Fruit fly (Drosophila melanogaster) whole organism, embryonic: ENCODE results near the gene CG43675.

ENCODE experiments used
- Adf1 ChIP-seq: fragments of 200-800 bp; sonication (Bioruptor generic); IDR thresholded peaks from 2 replicates; pipeline ENCODE4 v1.3.6; 2022; ENCODE audit warnings: missing biosample characterization, missing genetic modification characterization
- BEAF-32 ChIP-seq: fragments of 200-800 bp; sonication (Bioruptor generic); optimal IDR thresholded peaks from 3 replicates; lab custom pipeline; 2017; ENCODE audit warnings: missing biosample characterization, missing genetic modification characterization, mild to moderate bottlenecking, moderate library complexity, missing genetic modification reagents
- CG10431 ChIP-seq: fragments of 200-800 bp; sonication (Bioruptor generic); optimal IDR thresholded peaks from 3 replicates; lab custom pipeline; 2018; ENCODE audit warnings: missing biosample characterization, mild to moderate bottlenecking, missing genetic modification characterization
- CG12769 ChIP-seq: fragments of 200-800 bp; sonication (Bioruptor generic); optimal IDR thresholded peaks from 2 replicates; lab custom pipeline; 2019; ENCODE audit warnings: missing biosample characterization, mild to moderate bottlenecking, missing genetic modification characterization, moderate library complexity
- CG13287 ChIP-seq: fragments of 200-800 bp; sonication (Bioruptor generic); IDR thresholded peaks from 2 replicates; pipeline ENCODE4 v1.3.6; 2022; ENCODE audit warnings: missing biosample characterization, missing genetic modification characterization; ENCODE audit not compliant: partially characterized antibody
- CG14441 ChIP-seq: fragments of 200-800 bp; sonication (Bioruptor generic); IDR thresholded peaks from 2 replicates; pipeline ENCODE4 v1.3.6; 2022; ENCODE audit warnings: missing biosample characterization, missing genetic modification characterization
- CG16779 ChIP-seq: fragments of 200-800 bp; sonication (Bioruptor generic); IDR thresholded peaks from 2 replicates; pipeline ENCODE4 v1.3.6; 2022; ENCODE audit warnings: missing biosample characterization, missing genetic modification characterization
- CG2202 ChIP-seq: fragments of 200-800 bp; sonication (Bioruptor generic); optimal IDR thresholded peaks from 2 replicates; lab custom pipeline; 2018; ENCODE audit warnings: missing biosample characterization, mild to moderate bottlenecking, missing genetic modification characterization
- CG30431 ChIP-seq: fragments of 200-800 bp; sonication (Bioruptor generic); optimal IDR thresholded peaks from 2 replicates; lab custom pipeline; 2017; ENCODE audit warnings: missing biosample characterization, missing genetic modification characterization
- CG32767 ChIP-seq: fragments of 200-800 bp; sonication (Bioruptor generic); IDR thresholded peaks from 2 replicates; pipeline ENCODE4 v1.3.6; 2022; ENCODE audit warnings: missing biosample characterization, missing genetic modification characterization
- CG3726 ChIP-seq: fragments of 200-800 bp; sonication (Bioruptor generic); IDR thresholded peaks from 3 replicates; pipeline ENCODE4, ENCODE4 v1.3.6; 2022; ENCODE audit warnings: missing biosample characterization, missing genetic modification characterization
- CG4360 ChIP-seq: fragments of 200-800 bp; sonication (Bioruptor generic); IDR thresholded peaks from 2 replicates; pipeline ENCODE4 v1.3.6; 2022; ENCODE audit warnings: missing biosample characterization, missing genetic modification characterization
- CG4404 ChIP-seq: fragments of 200-800 bp; sonication (Bioruptor generic); IDR thresholded peaks from 2 replicates; pipeline ENCODE4 v1.3.6; 2022; ENCODE audit warnings: missing biosample characterization, missing genetic modification characterization
- CG4617 ChIP-seq: fragments of 200-800 bp; sonication (Bioruptor generic); optimal IDR thresholded peaks from 3 replicates; lab custom pipeline; 2016; ENCODE audit warnings: missing biosample characterization, missing genetic modification characterization, borderline replicate concordance
- CG4730 ChIP-seq: fragments of 200-800 bp; sonication (Bioruptor generic); IDR thresholded peaks from 2 replicates; pipeline ENCODE4 v1.3.6; 2022; ENCODE audit warnings: missing biosample characterization, missing genetic modification characterization
- CG8944 ChIP-seq: fragments of 200-800 bp; sonication (Bioruptor generic); optimal IDR thresholded peaks from 3 replicates; lab custom pipeline; 2016; ENCODE audit warnings: missing biosample characterization, missing genetic modification characterization
- CG9817 ChIP-seq: fragments of 200-800 bp; sonication (Bioruptor generic); optimal IDR thresholded peaks from 2 replicates; lab custom pipeline; 2018; ENCODE audit warnings: missing biosample characterization, mild to moderate bottlenecking, missing genetic modification characterization, moderate library complexity
- CG9876 ChIP-seq: fragments of 200-800 bp; sonication (Bioruptor generic); optimal IDR thresholded peaks from 2 replicates; lab custom pipeline; 2016; ENCODE audit warnings: missing biosample characterization, missing genetic modification characterization
- CTCF ChIP-seq: fragments of 200-800 bp; sonication (Bioruptor generic); optimal IDR thresholded peaks from 2 replicates; lab custom pipeline; 2017; ENCODE audit warnings: missing biosample characterization, mild to moderate bottlenecking, missing genetic modification characterization, moderate library complexity
- D ChIP-seq, 2 experiments: fragments of 200-800 bp in 1 of 2; fragments of >200 bp in 1 of 2; sonication (Bioruptor generic) in 1 of 2; optimal IDR thresholded peaks; 2 replicates in 1 of 2; 3 replicates in 1 of 2; lab custom pipeline; 2017; ENCODE audit warnings: mild to moderate bottlenecking in 1 of 2, missing biosample characterization in 1 of 2, missing genetic modification characterization in 1 of 2, missing genetic modification reagents in 1 of 2
- Dip2 ChIP-seq: fragments of 200-800 bp; sonication (Bioruptor generic); IDR thresholded peaks from 2 replicates; pipeline ENCODE4 v1.3.6; 2022; ENCODE audit warnings: missing biosample characterization, missing genetic modification characterization
- Dip3 ChIP-seq: fragments of 200-800 bp; sonication (Bioruptor generic); optimal IDR thresholded peaks from 3 replicates; lab custom pipeline; 2016; ENCODE audit warnings: missing biosample characterization, missing genetic modification characterization
- Gug ChIP-seq: fragments of 200-800 bp; sonication (Bioruptor generic); IDR thresholded peaks from 4 replicates; pipeline ENCODE4 v1.3.6; 2022; ENCODE audit warnings: missing biosample characterization, missing genetic modification characterization
- HLH3B ChIP-seq: fragments of 200-800 bp; sonication (Bioruptor generic); IDR thresholded peaks from 2 replicates; pipeline ENCODE4 v1.3.6; 2022; ENCODE audit warnings: missing biosample characterization, missing genetic modification characterization
- HmgZ ChIP-seq: fragments of 200-800 bp; sonication (Bioruptor generic); optimal IDR thresholded peaks from 2 replicates; lab custom pipeline; 2018; ENCODE audit warnings: missing biosample characterization, mild to moderate bottlenecking, missing genetic modification characterization
- Hsf ChIP-seq: fragments of 200-800 bp; sonication (Bioruptor generic); optimal IDR thresholded peaks from 3 replicates; lab custom pipeline; 2016; ENCODE audit warnings: missing biosample characterization, missing genetic modification characterization
- MBD-R2 ChIP-seq: fragments of 200-800 bp; sonication (Bioruptor generic); IDR thresholded peaks from 2 replicates; pipeline ENCODE4 v1.3.6; 2022; ENCODE audit warnings: missing biosample characterization, missing genetic modification characterization
- MESR4 ChIP-seq: fragments of 200-800 bp; sonication (Bioruptor generic); optimal IDR thresholded peaks from 2 replicates; lab custom pipeline; 2018; ENCODE audit warnings: missing biosample characterization, mild to moderate bottlenecking, missing genetic modification characterization, moderate library complexity
- NC2β ChIP-seq: fragments of 200-800 bp; sonication (Bioruptor generic); optimal IDR thresholded peaks from 2 replicates; lab custom pipeline; 2016; ENCODE audit warnings: missing biosample characterization, missing genetic modification characterization
- Neu2 ChIP-seq: fragments of 200-800 bp; sonication (Bioruptor generic); optimal IDR thresholded peaks from 3 replicates; lab custom pipeline; 2016; ENCODE audit warnings: missing biosample characterization, missing genetic modification characterization, borderline replicate concordance
- PHDP ChIP-seq: fragments of 200-800 bp; sonication (Bioruptor generic); optimal IDR thresholded peaks from 3 replicates; lab custom pipeline; 2018; ENCODE audit warnings: missing biosample characterization, mild to moderate bottlenecking, missing genetic modification characterization, moderate library complexity
- Usf ChIP-seq: fragments of 200-800 bp; sonication (Bioruptor generic); optimal IDR thresholded peaks from 2 replicates; lab custom pipeline; 2017; ENCODE audit warnings: missing genotype, missing biosample characterization, missing genetic modification characterization
- amos ChIP-seq: fragments of 200-800 bp; sonication (Bioruptor generic); IDR thresholded peaks from 2 replicates; pipeline ENCODE4 v1.3.6; 2022; ENCODE audit warnings: missing biosample characterization, missing genetic modification characterization; ENCODE audit not compliant: partially characterized antibody
- bowl ChIP-seq: fragments of 200-800 bp; sonication (Bioruptor generic); IDR thresholded peaks from 2 replicates; pipeline ENCODE4 v1.3.6; 2022; ENCODE audit warnings: missing biosample characterization, missing genetic modification characterization
- cas ChIP-seq: fragments of 200-800 bp; sonication (Bioruptor generic); IDR thresholded peaks from 2 replicates; pipeline ENCODE4 v1.3.6; 2022; ENCODE audit warnings: missing biosample characterization, missing genetic modification characterization
- cg ChIP-seq: fragments of 200-800 bp; sonication (Bioruptor generic); optimal IDR thresholded peaks from 3 replicates; lab custom pipeline; 2019; ENCODE audit warnings: missing biosample characterization, mild to moderate bottlenecking, missing genetic modification characterization, moderate library complexity
- cwo ChIP-seq: fragments of 200-800 bp; sonication (Bioruptor generic); optimal IDR thresholded peaks from 3 replicates; lab custom pipeline; 2017; ENCODE audit warnings: missing biosample characterization, missing genetic modification characterization, mild to moderate bottlenecking, moderate library complexity, missing genetic modification reagents
- dan ChIP-seq: fragments of 200-800 bp; sonication (Bioruptor generic); IDR thresholded peaks from 2 replicates; pipeline ENCODE4 v1.3.6; 2022; ENCODE audit warnings: missing biosample characterization, missing genetic modification characterization
- fd102C ChIP-seq: fragments of 200-800 bp; sonication (Bioruptor generic); optimal IDR thresholded peaks from 2 replicates; lab custom pipeline; 2018; ENCODE audit warnings: missing biosample characterization, mild to moderate bottlenecking, missing genetic modification characterization, moderate library complexity
- fd64A ChIP-seq: fragments of 200-800 bp; sonication (Bioruptor generic); optimal IDR thresholded peaks from 3 replicates; lab custom pipeline; 2018; ENCODE audit warnings: missing biosample characterization, mild to moderate bottlenecking, missing genetic modification characterization
- hkb ChIP-seq, 2 experiments: fragments of 200-800 bp in 1 of 2; fragments of >200 bp in 1 of 2; sonication (Bioruptor generic) in 1 of 2; IDR thresholded peaks in 1 of 2; optimal IDR thresholded peaks in 1 of 2; 2 replicates each; pipeline versions ENCODE4 v1.3.6 to Lab custom; 2017 to 2022; ENCODE audit warnings: missing biosample characterization in 1 of 2, missing genetic modification characterization in 1 of 2
- jumu ChIP-seq: fragments of 200-800 bp; sonication (Bioruptor generic); optimal IDR thresholded peaks from 3 replicates; lab custom pipeline; 2016; ENCODE audit warnings: missing biosample characterization, missing genetic modification characterization
- ken ChIP-seq: fragments of 200-800 bp; sonication (Bioruptor generic); IDR thresholded peaks from 3 replicates; pipeline ENCODE4 v1.3.6; 2022; ENCODE audit warnings: missing biosample characterization, missing genetic modification characterization
- otp ChIP-seq: fragments of 200-800 bp; sonication (Bioruptor generic); IDR thresholded peaks from 3 replicates; pipeline ENCODE4, ENCODE4 v1.3.6; 2022; ENCODE audit warnings: missing biosample characterization, missing genetic modification characterization
- pfk ChIP-seq: fragments of 200-800 bp; sonication (Bioruptor generic); optimal IDR thresholded peaks from 2 replicates; lab custom pipeline; 2018; ENCODE audit warnings: missing biosample characterization, mild to moderate bottlenecking, missing genetic modification characterization, moderate library complexity
- sens-2 ChIP-seq: fragments of 200-800 bp; sonication (Bioruptor generic); IDR thresholded peaks from 2 replicates; pipeline ENCODE4 v1.3.6; 2022; ENCODE audit warnings: missing biosample characterization, missing genetic modification characterization
- vnd ChIP-seq: fragments of 200-800 bp; sonication (Bioruptor generic); IDR thresholded peaks from 3 replicates; pipeline ENCODE4 v1.3.6; 2022; ENCODE audit warnings: missing biosample characterization, missing genetic modification characterization; ENCODE audit not compliant: partially characterized antibody

The CG43675 gene

dm6 chr3R:9341189-9342012 is 13.9 kb upstream of the CG43675 start (continued):
- TF ChIP-seq CG16779 (GFP tag; lab: Robert Waterston, UW) (0 out of 2 replicates have a peak, but pooled peaks have one; percentile 41), CG30431 (peak; percentile 38), CG4617 (GFP tag; lab: Kevin White, UChicago) (no peak), jumu (GFP tag; lab: Kevin White, UChicago) (peak; percentile 57), MESR4 (peak; percentile 37), CG10431 (peak; percentile 48), ken (peak; percentile 25; the same call in 1 of the 3 replicates), Adf1 (GFP tag; lab: Robert Waterston, UW) (peak; percentile 42; the same call in 1 of the 2 replicates), Neu2 (peak; percentile 5), vnd (GFP tag; lab: Robert Waterston, UW) (peak; percentile 92), Gug (peak; percentile 38; the same call in 1 of the 4 replicates), CG32767 (peak; percentile 64), MBD-R2 (GFP tag; lab: Robert Waterston, UW) (peak; percentile 52; the same call in 1 of the 2 replicates), HLH3B (GFP tag; lab: Robert Waterston, UW) (peak; percentile 56; the same call in 1 of the 2 replicates), Dip2 (GFP tag; lab: Robert Waterston, UW) (no peak), hkb (optimal IDR thresholded peaks at IDR 0.05; lab: Kevin White, UChicago) (no peak), hkb (GFP tag; IDR thresholded peaks at IDR 0.05; lab: Robert Waterston, UW) (peak; percentile 67), fd102C (GFP tag; lab: Kevin White, UChicago) (peak; percentile 36), CTCF (GFP tag; lab: Kevin White, UChicago) (peak; percentile 20), otp (GFP tag; lab: Robert Waterston, UW) (peak; percentile 48; the same call in 1 of the 3 replicates), fd64A (GFP tag; lab: Kevin White, UChicago) (peak; percentile 12), amos (GFP tag; lab: Robert Waterston, UW) (peak; percentile 82; the same call in 1 of the 2 replicates), CG4360 (GFP tag; lab: Robert Waterston, UW) (no peak), Hsf (peak; percentile 70), BEAF-32 (GFP tag; lab: Kevin White, UChicago) (peak; percentile 93), CG12769 (tag; lab: Kevin White, UChicago) (peak; percentile 75), CG2202 (tag; lab: Kevin White, UChicago) (peak; percentile 62), HmgZ (tag; lab: Kevin White, UChicago) (peak; percentile 79), D (optimal IDR thresholded peaks at IDR 0.05; lab: Kevin White, UChicago) (no peak), D (GFP tag; optimal IDR thresholded peaks at IDR 0.05; lab: Kevin White, UChicago) (peak; percentile 65), bowl (GFP tag; lab: Robert Waterston, UW) (no peak), CG9876 (GFP tag; lab: Kevin White, UChicago) (no peak), cas (GFP tag; lab: Robert Waterston, UW) (peak; percentile 60; the same call in 1 of the 2 replicates), cg (peak; percentile 17), CG4730 (GFP tag; lab: Robert Waterston, UW) (0 out of 2 replicates have a peak, but pooled peaks have one; percentile 47), CG14441 (GFP tag; lab: Robert Waterston, UW) (0 out of 2 replicates have a peak, but pooled peaks have one; percentile 32), CG3726 (GFP tag; lab: Robert Waterston, UW) (no peak), sens-2 (no peak; the same call in 1 of the 2 replicates), CG9817 (tag; lab: Kevin White, UChicago) (peak; percentile 75), pfk (GFP tag; lab: Kevin White, UChicago) (peak; percentile 41), dan (no peak), cwo (GFP tag; lab: Kevin White, UChicago) (peak; percentile 73), NC2β (GFP tag; lab: Kevin White, UChicago) (no peak), PHDP (tag; lab: Kevin White, UChicago) (peak; percentile 85), CG8944 (GFP tag; lab: Kevin White, UChicago) (peak; percentile 27), CG4404 (GFP tag; lab: Robert Waterston, UW) (no peak), CG13287 (GFP tag; lab: Robert Waterston, UW) (peak; percentile 95), Dip3 (GFP tag; lab: Kevin White, UChicago) (peak; percentile 75), Usf (GFP tag; lab: Kevin White, UChicago) (peak; percentile 28)
